Worm (Caenorhabditis elegans) whole organism, L2 larva: Measurements from ENCODE around the gene F20D6.2.

ENCODE experiments used
- C34F6.9 ChIP-seq: fragments of 150-350 bp; optimal IDR thresholded peaks from 2 replicates; lab custom pipeline; 2014; ENCODE audit warnings: missing biosample characterization, missing genetic modification characterization
- R02D3.7 ChIP-seq: fragments of 150-350 bp; optimal IDR thresholded peaks from 2 replicates; lab custom pipeline; 2014; ENCODE audit warnings: missing biosample characterization, missing genetic modification characterization
- ZK546.5 ChIP-seq: sonication (generic microtip); optimal IDR thresholded peaks from 2 replicates; lab custom pipeline; 2017; ENCODE audit warnings: missing biosample characterization, missing genetic modification characterization
- alr-1 ChIP-seq: fragments of 150-350 bp; optimal IDR thresholded peaks from 2 replicates; lab custom pipeline; 2014; ENCODE audit warnings: missing biosample characterization, missing genetic modification characterization
- aly-2 ChIP-seq: fragments of 150-350 bp; optimal IDR thresholded peaks from 2 replicates; lab custom pipeline; 2014; ENCODE audit warnings: missing biosample characterization, missing genetic modification characterization
- blmp-1 ChIP-seq: sonication (generic microtip); optimal IDR thresholded peaks from 2 replicates; lab custom pipeline; 2017; ENCODE audit warnings: missing genetic modification characterization, mild to moderate bottlenecking, missing compliant biosample characterization, antibody characterized with exemption, moderate library complexity; ENCODE audit not compliant: insufficient read depth
- ceh-16 ChIP-seq: fragments of 150-350 bp; optimal IDR thresholded peaks from 2 replicates; lab custom pipeline; 2014; ENCODE audit warnings: missing biosample characterization, missing genetic modification characterization
- ceh-82 ChIP-seq: fragments of 150-350 bp; optimal IDR thresholded peaks from 2 replicates; lab custom pipeline; 2014; ENCODE audit warnings: missing biosample characterization, missing genetic modification characterization
- egl-27 ChIP-seq: sonication (generic microtip); optimal IDR thresholded peaks from 3 replicates; lab custom pipeline; 2017; ENCODE audit warnings: missing biosample characterization, missing genetic modification reagents, missing genetic modification characterization
- elt-1 ChIP-seq: fragments of 150-350 bp; optimal IDR thresholded peaks from 2 replicates; lab custom pipeline; 2014; ENCODE audit warnings: missing biosample characterization, missing genetic modification characterization
- elt-3 ChIP-seq: sonication (generic microtip); optimal IDR thresholded peaks from 2 replicates; lab custom pipeline; 2017; ENCODE audit warnings: missing biosample characterization, missing genetic modification characterization
- fos-1 ChIP-seq: fragments of 150-350 bp; optimal IDR thresholded peaks from 2 replicates; lab custom pipeline; 2014; ENCODE audit warnings: missing biosample characterization, missing genetic modification characterization
- lin-13 ChIP-seq: fragments of 150-350 bp; optimal IDR thresholded peaks from 2 replicates; lab custom pipeline; 2014; ENCODE audit warnings: missing biosample characterization, missing genetic modification reagents, missing genetic modification characterization
- lin-39 ChIP-seq: fragments of 150-350 bp; optimal IDR thresholded peaks from 2 replicates; lab custom pipeline; 2014; ENCODE audit warnings: missing biosample characterization, missing genetic modification reagents, missing genetic modification characterization
- lsy-2 ChIP-seq, 2 experiments: fragments of 150-350 bp in 1 of 2; sonication (generic microtip) in 1 of 2; optimal IDR thresholded peaks; 2 replicates each; lab custom pipeline; 2014 to 2017; ENCODE audit warnings: missing biosample characterization in 2 of 2, missing genetic modification characterization in 2 of 2
- mab-5 ChIP-seq: fragments of 150-350 bp; optimal IDR thresholded peaks from 2 replicates; lab custom pipeline; 2014; ENCODE audit warnings: missing biosample characterization, missing genetic modification characterization
- mdl-1 ChIP-seq, 2 experiments: fragments of 150-350 bp in 1 of 2; sonication (generic microtip) in 1 of 2; optimal IDR thresholded peaks; 2 replicates each; lab custom pipeline; 2017; ENCODE audit warnings: missing biosample characterization in 2 of 2, missing genetic modification characterization in 2 of 2
- nhr-10 ChIP-seq: sonication (generic microtip); optimal IDR thresholded peaks from 2 replicates; lab custom pipeline; 2017; ENCODE audit warnings: missing biosample characterization, missing genetic modification characterization
- nhr-11 ChIP-seq: fragments of 150-350 bp; optimal IDR thresholded peaks from 2 replicates; lab custom pipeline; 2014; ENCODE audit warnings: missing biosample characterization, missing genetic modification characterization
- nhr-21 ChIP-seq: fragments of 150-350 bp; optimal IDR thresholded peaks from 2 replicates; lab custom pipeline; 2014; ENCODE audit warnings: missing biosample characterization, missing genetic modification characterization
- nhr-237 ChIP-seq: fragments of 150-350 bp; optimal IDR thresholded peaks from 2 replicates; lab custom pipeline; 2014; ENCODE audit warnings: missing biosample characterization, missing genetic modification characterization
- nhr-25 ChIP-seq: fragments of 150-350 bp; sonication (generic microtip); optimal IDR thresholded peaks from 3 replicates; lab custom pipeline; 2014; ENCODE audit warnings: missing biosample characterization, missing genetic modification characterization
- nhr-6 ChIP-seq: fragments of 150-350 bp; optimal IDR thresholded peaks from 2 replicates; lab custom pipeline; 2014; ENCODE audit warnings: missing biosample characterization, missing genetic modification characterization
- nhr-77 ChIP-seq: fragments of 150-350 bp; optimal IDR thresholded peaks from 2 replicates; lab custom pipeline; 2014; ENCODE audit warnings: missing biosample characterization, missing genetic modification characterization
- peb-1 ChIP-seq: fragments of 150-350 bp; optimal IDR thresholded peaks from 2 replicates; lab custom pipeline; 2014; ENCODE audit warnings: missing biosample characterization, missing genetic modification characterization
- skn-1 ChIP-seq: sonication (generic microtip); optimal IDR thresholded peaks from 2 replicates; lab custom pipeline; 2017; ENCODE audit warnings: missing biosample characterization, missing genetic modification characterization
- sma-9 ChIP-seq, 2 experiments: fragments of 150-350 bp in 1 of 2; sonication (generic microtip) in 1 of 2; optimal IDR thresholded peaks; 2 replicates each; lab custom pipeline; 2014 to 2016; ENCODE audit warnings: missing genetic modification characterization in 2 of 2, mild to moderate bottlenecking in 1 of 2, missing biosample characterization in 1 of 2, missing compliant biosample characterization in 1 of 2, missing genetic modification reagents in 1 of 2, moderate library complexity in 1 of 2
- unc-39 ChIP-seq: fragments of 150-350 bp; optimal IDR thresholded peaks from 2 replicates; lab custom pipeline; 2014; ENCODE audit warnings: missing biosample characterization, missing genetic modification characterization
- unc-55 ChIP-seq: fragments of 150-350 bp; sonication (generic microtip); optimal IDR thresholded peaks from 3 replicates; lab custom pipeline; 2014; ENCODE audit warnings: missing biosample characterization, missing genetic modification reagents, missing genetic modification characterization
- unc-62 ChIP-seq: fragments of 150-350 bp; optimal IDR thresholded peaks from 2 replicates; lab custom pipeline; 2014; ENCODE audit warnings: missing biosample characterization, missing genetic modification reagents, missing genetic modification characterization
- ztf-1 ChIP-seq: fragments of 200-800 bp; sonication (Bioruptor generic); conservative IDR thresholded peaks from 2 replicates; pipeline ENCODE4 v1.3.6; 2022; ENCODE audit warnings: missing genetic modification characterization, missing compliant biosample characterization

Gene F20D6.2

DNA sequence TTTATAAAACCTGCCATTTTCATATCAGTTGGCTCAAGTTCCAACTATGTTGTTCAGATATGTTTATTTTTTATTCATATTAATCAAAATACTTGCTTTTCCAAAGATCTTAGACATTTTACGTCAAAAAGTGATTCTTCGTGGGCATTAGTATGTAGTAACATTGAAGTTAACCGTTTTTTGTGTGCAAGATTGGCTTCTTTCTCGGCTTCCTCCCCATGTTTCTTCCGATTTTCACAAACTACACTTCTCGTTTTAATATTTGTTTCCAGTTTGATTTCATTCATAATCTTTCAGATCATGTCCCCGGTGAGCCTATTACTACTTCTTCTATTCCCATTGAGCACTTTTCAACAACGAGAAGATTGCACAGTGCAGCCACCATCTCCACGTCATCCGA, 28.4 kb upstream of the F20D6.2 start, which contains the start of gene sul-2:
Gene sul-2, plus strand, starts transcription at position 301 of the 400 bp plus-strand sequence.
- no peak for TF ChIP-seq fos-1 (tag; lab: Kevin White, UChicago)
- no peak for TF ChIP-seq alr-1 (tag; lab: Kevin White, UChicago)
- TF ChIP-seq nhr-11 (tag; lab: Kevin White, UChicago) = no peak
- no peak for TF ChIP-seq elt-1
- TF ChIP-seq mdl-1 (tag; optimal IDR thresholded peaks at IDR 0.05; lab: Kevin White, UChicago) = no peak
- no peak for TF ChIP-seq ceh-16 (tag; lab: Kevin White, UChicago)
- no peak for TF ChIP-seq unc-55 (GFP tag; lab: Kevin White, UChicago)
- TF ChIP-seq nhr-10 (tag; lab: Kevin White, UChicago) = no peak
- no peak for TF ChIP-seq nhr-77 (tag; lab: Kevin White, UChicago)
- no peak for TF ChIP-seq blmp-1 (tag; lab: Kevin White, UChicago)
- TF ChIP-seq lin-13 (GFP tag; lab: Kevin White, UChicago) = no peak
- TF ChIP-seq C34F6.9 (tag; lab: Kevin White, UChicago) = no peak
- no peak for TF ChIP-seq elt-3 (tag; lab: Kevin White, UChicago)

DNA sequence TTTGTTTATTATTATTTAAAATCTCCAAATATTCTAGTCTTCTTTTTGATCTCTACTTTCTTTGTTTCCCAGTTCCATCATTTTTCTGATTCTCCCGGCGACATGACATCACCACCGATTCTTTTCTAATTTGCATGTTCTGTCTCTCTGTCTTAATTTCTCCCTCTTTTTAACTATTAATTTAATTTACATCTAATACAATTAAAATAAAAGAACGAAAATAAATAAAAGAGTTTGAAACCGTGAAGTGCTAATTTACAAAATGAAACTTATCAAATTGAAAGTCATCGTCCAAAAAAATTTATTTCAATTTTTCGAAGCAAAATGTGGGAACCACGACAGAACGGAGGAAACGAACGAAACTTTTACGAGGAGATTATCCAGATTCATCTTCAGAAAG, 26.2 kb upstream of the F20D6.2 start, which contains the start of gene F20D6.6:
Gene F20D6.6, plus strand, starts transcription at position 301 of the 400 bp plus-strand sequence.
- TF ChIP-seq nhr-21 (tag; lab: Kevin White, UChicago) (no peak), nhr-25 (tag; lab: Kevin White, UChicago) (no peak), aly-2 (no peak), ZK546.5 (tag; lab: Kevin White, UChicago) (no peak)
- TF ChIP-seq, all 48 proteins: peak for 0

DNA sequence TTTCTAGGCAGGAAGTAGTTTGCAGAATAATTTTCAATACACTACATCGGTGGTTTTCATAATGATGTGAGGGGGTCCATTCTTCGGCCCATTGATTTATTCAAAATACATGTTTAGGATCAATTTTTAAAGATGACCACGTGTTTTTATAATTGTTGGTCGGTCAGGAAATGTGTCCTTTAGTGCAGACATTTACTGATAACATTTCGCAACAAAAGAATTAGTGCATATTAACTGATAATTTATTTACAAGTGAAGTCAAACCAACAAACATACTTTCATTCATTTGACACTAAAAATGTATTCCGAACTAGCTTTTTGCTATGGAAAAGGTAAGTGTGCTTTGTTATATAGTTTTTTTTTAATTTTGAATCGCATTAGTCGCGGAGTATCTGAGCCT, 24.1 kb upstream of the F20D6.2 start, which contains the start of gene F20D6.5:
Gene F20D6.5, plus strand, starts transcription at position 259 of the 400 bp plus-strand sequence.
- TF ChIP-seq sma-9 (GFP tag; optimal IDR thresholded peaks at IDR 0.05; lab: Kevin White, UChicago) (peak; percentile 64), sma-9 (tag; optimal IDR thresholded peaks at IDR 0.05; lab: Kevin White, UChicago) (no peak), fos-1 (tag; lab: Kevin White, UChicago) (peak; percentile 18), R02D3.7 (tag; lab: Kevin White, UChicago) (no peak)

DNA sequence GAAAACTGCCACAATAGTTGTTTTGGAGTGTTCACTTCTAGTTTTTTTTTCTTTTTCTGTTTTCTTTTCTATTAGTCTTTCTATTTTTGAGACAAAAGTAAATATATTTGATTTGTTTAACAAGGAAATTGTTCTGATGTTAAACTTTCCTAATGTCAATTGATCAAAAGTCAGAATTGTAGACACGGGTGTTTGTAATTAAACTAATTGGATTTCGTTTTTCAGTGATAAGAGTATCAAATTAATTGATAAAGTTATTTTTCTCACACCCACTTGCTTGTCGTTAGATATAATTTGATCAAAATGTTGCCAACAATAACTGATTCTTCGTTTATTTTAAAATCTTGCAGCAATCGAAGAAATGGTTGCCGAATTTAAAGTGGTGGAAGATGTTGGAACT, 22.6 kb upstream of the F20D6.2 start:
- TF ChIP-seq ceh-82 (no peak), elt-3 (tag; lab: Kevin White, UChicago) (no peak), nhr-6 (no peak)

DNA sequence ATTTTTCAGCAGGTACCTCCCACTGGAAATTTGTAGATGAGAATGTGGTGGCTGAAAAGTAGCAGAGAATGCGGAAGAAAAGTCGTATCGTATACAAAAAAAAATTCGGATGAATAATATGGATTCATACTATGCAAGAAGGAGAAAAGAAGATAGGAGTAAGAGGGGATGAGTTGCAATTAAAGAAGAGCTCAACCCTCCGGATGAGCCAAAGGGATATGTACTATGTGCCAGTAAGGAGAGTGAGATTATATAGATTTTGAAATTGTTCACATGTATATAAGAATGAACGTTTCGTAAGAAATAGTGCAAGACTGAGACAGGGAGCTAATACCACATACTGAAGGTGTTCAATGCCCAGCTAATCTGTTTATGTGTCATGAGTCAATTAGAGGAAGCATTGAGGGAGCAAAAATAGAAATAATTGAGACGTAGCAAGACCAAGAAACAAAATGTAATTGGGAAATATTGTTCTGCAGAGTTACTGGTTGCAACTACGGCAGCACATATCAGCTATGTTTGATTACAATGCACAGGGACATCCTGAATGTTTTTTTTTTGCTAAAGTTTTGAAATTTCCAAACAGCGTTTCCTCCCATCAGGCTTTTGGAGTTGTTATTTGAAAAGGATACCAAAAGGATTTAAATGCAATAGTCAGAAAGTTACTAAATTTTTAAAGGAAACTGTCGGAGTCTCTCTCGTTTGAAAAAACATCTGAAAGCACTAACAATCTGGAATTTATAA, 17.4 kb upstream of the F20D6.2 start, which contains the start of gene F20D6.8:
Gene F20D6.8, minus strand, starts transcription at position 51 of the 744 bp plus-strand sequence.
- TF ChIP-seq nhr-21 (tag; lab: Kevin White, UChicago) = no peak
- no peak for TF ChIP-seq nhr-10 (tag; lab: Kevin White, UChicago)
- TF ChIP-seq peb-1 (tag; lab: Kevin White, UChicago) = no peak
- TF ChIP-seq aly-2 = no peak
- TF ChIP-seq unc-55 (GFP tag; lab: Kevin White, UChicago) = no peak
- TF ChIP-seq blmp-1 (tag; lab: Kevin White, UChicago) = no peak
- no peak for TF ChIP-seq ztf-1 (GFP tag; lab: Robert Waterston, UW)
- TF ChIP-seq egl-27 (tag; lab: Kevin White, UChicago) = no peak
- no peak for TF ChIP-seq lin-39 (tag; lab: Kevin White, UChicago)

DNA sequence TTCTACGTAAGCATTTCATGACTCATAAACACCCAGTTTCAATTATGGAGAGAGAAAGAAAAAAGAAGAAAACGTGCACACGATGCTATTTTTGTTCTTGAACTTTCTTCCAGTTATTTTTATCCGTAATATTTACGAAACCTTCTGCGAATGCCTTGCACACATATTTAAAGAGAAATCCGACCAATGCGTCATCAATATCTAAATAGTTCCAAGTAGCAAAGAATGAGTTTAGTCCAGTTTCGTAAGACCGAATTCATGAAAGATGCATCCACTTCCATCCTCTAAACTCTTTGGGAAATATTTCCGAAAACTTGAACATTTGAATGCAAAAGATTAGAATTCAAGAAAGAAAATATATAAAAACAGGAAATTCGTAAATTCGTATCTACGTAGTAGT, 16.7 kb upstream of the F20D6.2 start:
- TF ChIP-seq unc-55 (GFP tag; lab: Kevin White, UChicago) (peak; percentile 56), nhr-77 (tag; lab: Kevin White, UChicago) (no peak), unc-62 (GFP tag; lab: Kevin White, UChicago) (no peak)
- TF ChIP-seq, all 48 proteins: peak for 1

DNA sequence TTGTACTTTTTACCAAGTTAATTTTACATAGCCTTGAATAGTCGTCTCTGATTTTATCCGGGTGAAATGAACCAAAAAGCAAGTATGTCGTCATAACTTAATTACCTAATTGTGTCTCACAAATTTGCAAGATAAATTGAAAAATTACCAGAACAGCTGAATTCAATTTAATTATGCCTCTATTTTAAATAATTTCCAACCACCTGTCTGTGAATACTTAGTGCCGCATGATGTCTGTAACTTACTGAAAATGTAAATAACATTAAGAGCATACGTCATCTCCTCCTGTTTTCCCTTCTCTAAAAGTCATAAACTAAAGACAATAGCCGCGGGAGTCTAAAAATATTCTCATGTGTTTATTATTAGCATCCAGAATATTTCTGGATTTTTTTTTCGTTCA, 15.5 kb upstream of the F20D6.2 start:
- TF ChIP-seq mab-5 (tag; lab: Kevin White, UChicago) = no peak
- no peak for TF ChIP-seq nhr-25 (tag; lab: Kevin White, UChicago)
- TF ChIP-seq lsy-2 (tag; optimal IDR thresholded peaks at IDR 0.05; lab: Kevin White, UChicago) = no peak
- TF ChIP-seq skn-1 (tag; lab: Kevin White, UChicago) = no peak
- TF ChIP-seq nhr-237 (tag; lab: Kevin White, UChicago) = no peak
- no peak for TF ChIP-seq nhr-11 (tag; lab: Kevin White, UChicago)
- no peak for TF ChIP-seq unc-39 (tag; lab: Kevin White, UChicago)
- no peak for TF ChIP-seq ZK546.5 (tag; lab: Kevin White, UChicago)
- TF ChIP-seq alr-1 (tag; lab: Kevin White, UChicago) = no peak
- TF ChIP-seq ztf-1 (GFP tag; lab: Robert Waterston, UW) = no peak
- no peak for TF ChIP-seq unc-55 (GFP tag; lab: Kevin White, UChicago)
- TF ChIP-seq lin-39 (tag; lab: Kevin White, UChicago) = no peak
- TF ChIP-seq lin-13 (GFP tag; lab: Kevin White, UChicago) = no peak
- TF ChIP-seq elt-1 = no peak
- no peak for TF ChIP-seq blmp-1 (tag; lab: Kevin White, UChicago)
- no peak for TF ChIP-seq mdl-1 (tag; optimal IDR thresholded peaks at IDR 0.05; lab: Kevin White, UChicago)
- TF ChIP-seq ceh-16 (tag; lab: Kevin White, UChicago) = no peak
